Worm (Caenorhabditis elegans): ENCODE measurements around the gene str-89.

DNA sequence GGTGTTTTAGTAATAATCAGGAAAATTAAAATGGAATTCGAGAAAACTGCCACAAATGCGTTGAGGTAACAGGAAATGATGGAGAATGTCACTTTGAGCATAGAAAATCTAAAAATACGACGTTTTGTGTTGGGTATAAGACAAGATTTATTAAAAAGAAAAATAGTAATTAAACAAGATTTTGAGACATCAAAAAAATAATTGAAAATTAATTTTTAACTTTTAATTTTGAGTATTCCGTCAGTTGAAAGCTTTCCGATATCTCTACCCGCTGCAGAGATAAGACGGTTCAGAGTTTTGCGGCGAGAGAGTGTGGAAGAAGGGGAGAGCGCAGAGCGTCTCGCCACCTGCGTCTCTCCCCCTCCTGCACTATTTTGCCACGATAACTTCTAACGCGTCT lies 4.7 kb downstream of the str-89 start, which contains the start of gene str-93:
- TF ChIP-seq ztf-11 (tag; optimal IDR thresholded peaks at IDR 0.05) (no peak), dpl-1 (GFP tag; optimal IDR thresholded peaks at IDR 0.05) (no peak), mdt-29 (GFP tag; IDR thresholded peaks at IDR 0.05) (no peak), nhr-111 (GFP tag; optimal IDR thresholded peaks at IDR 0.05) (no peak), ces-1 (GFP tag; optimal IDR thresholded peaks at IDR 0.05) (no peak), nhr-11 (tag; optimal IDR thresholded peaks at IDR 0.05) (no peak), unc-62 (GFP tag; optimal IDR thresholded peaks at IDR 0.05 in 1 of 2) (no peak), unc-62 (tag; optimal IDR thresholded peaks at IDR 0.05) (no peak), zip-11 (GFP tag; IDR thresholded peaks at IDR 0.05) (no peak), rbr-2 (tag; optimal IDR thresholded peaks at IDR 0.05) (no peak), F26F4.8 (GFP tag; conservative IDR thresholded peaks at IDR 0.05) (no peak), spr-3 (GFP tag; optimal IDR thresholded peaks at IDR 0.05) (no peak), lir-3 (tag; optimal IDR thresholded peaks at IDR 0.05) (no peak), daf-16 (GFP tag; optimal IDR thresholded peaks at IDR 0.05) (no peak), daf-16 (tag; optimal IDR thresholded peaks at IDR 0.05) (no peak)
